Worm (Caenorhabditis elegans) whole organism, mixed stage, embryonic: Measurements from ENCODE around the gene F07B10.4.

ENCODE experiments used
- ces-1 ChIP-seq: fragments of 150-350 bp; optimal IDR thresholded peaks from 2 replicates; lab custom pipeline; 2014; ENCODE audit warnings: missing biosample characterization, missing genetic modification reagents, missing genetic modification characterization
- drap-1 ChIP-seq: fragments of 200-800 bp; sonication (Bioruptor generic); optimal IDR thresholded peaks from 3 replicates; lab custom pipeline; 2018; ENCODE audit warnings: mild to moderate bottlenecking, missing genetic modification characterization, missing compliant biosample characterization
- elt-1 ChIP-seq: sonication (generic microtip); optimal IDR thresholded peaks from 2 replicates; lab custom pipeline; 2017; ENCODE audit warnings: missing genetic modification characterization, mild to moderate bottlenecking, missing compliant biosample characterization, antibody characterized with exemption, moderate library complexity, borderline replicate concordance; ENCODE audit not compliant: insufficient read depth
- lin-13 ChIP-seq: fragments of 150-350 bp; optimal IDR thresholded peaks from 2 replicates; lab custom pipeline; 2014; ENCODE audit warnings: missing biosample characterization, missing genetic modification characterization
- lsy-2 ChIP-seq: fragments of 150-350 bp; optimal IDR thresholded peaks from 2 replicates; lab custom pipeline; 2014; ENCODE audit warnings: missing biosample characterization, missing genetic modification characterization
- nhr-237 ChIP-seq: fragments of 150-350 bp; optimal IDR thresholded peaks from 2 replicates; lab custom pipeline; 2014; ENCODE audit warnings: missing biosample characterization, missing genetic modification characterization
- nhr-76 ChIP-seq: sonication (generic microtip); optimal IDR thresholded peaks from 2 replicates; lab custom pipeline; 2017; ENCODE audit warnings: missing biosample characterization, missing genetic modification characterization
- pha-4 ChIP-seq: fragments of 150-350 bp; optimal IDR thresholded peaks from 2 replicates; lab custom pipeline; 2018; ENCODE audit warnings: missing biosample characterization, missing genetic modification reagents, missing genetic modification characterization
- unc-62 ChIP-seq: fragments of 150-350 bp; optimal IDR thresholded peaks from 2 replicates; lab custom pipeline; 2014; ENCODE audit warnings: missing biosample characterization, missing genetic modification reagents, missing genetic modification characterization

DNA sequence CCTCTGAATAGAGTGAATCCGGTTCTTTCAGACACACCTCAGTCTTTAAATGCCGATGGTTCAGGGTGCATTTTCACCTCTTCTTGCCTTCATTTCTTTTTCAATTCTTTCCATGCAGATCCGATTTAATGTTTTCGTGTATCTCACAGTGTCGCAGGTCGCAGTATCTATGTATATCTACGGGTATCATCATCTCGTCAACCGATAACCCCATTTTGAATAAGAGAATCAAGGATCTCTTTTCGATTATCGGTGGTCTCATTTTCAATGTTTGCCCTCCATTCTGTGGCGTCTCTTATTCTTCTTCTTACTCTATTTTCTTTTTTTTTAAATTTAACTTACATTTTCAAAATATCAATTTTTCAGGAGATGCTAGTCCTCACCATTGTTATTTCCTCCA is 42.0 kb downstream of the F07B10.4 start, which contains the start of gene T19B10.2:
- TF ChIP-seq unc-62 (GFP tag; lab: Kevin White, UChicago) = no peak
- peak; percentile 83 for TF ChIP-seq elt-1 (tag; lab: Kevin White, UChicago)
- TF ChIP-seq lsy-2 (tag; lab: Kevin White, UChicago) = no peak
- TF ChIP-seq nhr-76 (tag; lab: Kevin White, UChicago) = no peak
- TF ChIP-seq lin-13 (tag; lab: Kevin White, UChicago) = no peak
- no peak for TF ChIP-seq ces-1 (GFP tag; lab: Kevin White, UChicago)
- no peak for TF ChIP-seq pha-4 (tag; lab: Kevin White, UChicago)
- TF ChIP-seq nhr-237 (tag; lab: Kevin White, UChicago) = no peak
- no peak for TF ChIP-seq drap-1 (GFP tag; lab: Kevin White, UChicago)
